Fruit fly (Drosophila melanogaster) whole organism, embryonic: ENCODE data around the gene CG44869.

Experiments used
- Adf1 ChIP-seq: fragments of 200-800 bp; sonication (Bioruptor generic); IDR thresholded peaks from 2 replicates; pipeline ENCODE4 v1.3.6; 2022; ENCODE audit warnings: missing biosample characterization, missing genetic modification characterization
- CG12299 ChIP-seq: fragments of 200-800 bp; sonication (Bioruptor generic); optimal IDR thresholded peaks from 2 replicates; lab custom pipeline; 2018; ENCODE audit warnings: missing biosample characterization, mild to moderate bottlenecking, missing genetic modification characterization
- CG12659 ChIP-seq: fragments of 200-800 bp; sonication (Bioruptor generic); optimal IDR thresholded peaks from 3 replicates; lab custom pipeline; 2017; ENCODE audit warnings: mild to moderate bottlenecking, missing biosample characterization, missing genetic modification reagents, missing genetic modification characterization
- CG14710 ChIP-seq: fragments of 200-800 bp; sonication (Bioruptor generic); optimal IDR thresholded peaks from 3 replicates; lab custom pipeline; 2019; ENCODE audit warnings: missing biosample characterization, mild to moderate bottlenecking, missing genetic modification characterization, moderate library complexity
- CG17186 ChIP-seq: fragments of 200-800 bp; sonication (Bioruptor generic); optimal IDR thresholded peaks from 3 replicates; lab custom pipeline; 2017; ENCODE audit warnings: missing biosample characterization, missing genetic modification reagents, missing genetic modification characterization
- CG17385 ChIP-seq: fragments of 200-800 bp; sonication (Bioruptor generic); optimal IDR thresholded peaks from 3 replicates; lab custom pipeline; 2018; ENCODE audit warnings: missing biosample characterization, mild to moderate bottlenecking, missing genetic modification characterization
- CG17612 ChIP-seq: fragments of 200-800 bp; sonication (Bioruptor generic); IDR thresholded peaks from 2 replicates; pipeline ENCODE4 v1.3.6; 2022; ENCODE audit warnings: missing biosample characterization, missing genetic modification characterization
- CG2129 ChIP-seq: fragments of 200-800 bp; sonication (Bioruptor generic); IDR thresholded peaks from 2 replicates; pipeline ENCODE4 v1.3.6; 2022; ENCODE audit warnings: missing biosample characterization, missing genetic modification characterization; ENCODE audit not compliant: partially characterized antibody
- CG33213 ChIP-seq: fragments of 200-800 bp; sonication (Bioruptor generic); optimal IDR thresholded peaks from 3 replicates; lab custom pipeline; 2016; ENCODE audit warnings: missing biosample characterization, missing genetic modification characterization
- CG34224 ChIP-seq: fragments of 200-800 bp; sonication (Bioruptor generic); IDR thresholded peaks from 3 replicates; pipeline ENCODE4 v1.3.6; 2022; ENCODE audit warnings: missing biosample characterization, missing genetic modification characterization; ENCODE audit not compliant: partially characterized antibody
- CG4328 ChIP-seq: fragments of 200-800 bp; sonication (Bioruptor generic); optimal IDR thresholded peaks from 3 replicates; lab custom pipeline; 2017; ENCODE audit warnings: missing biosample characterization, missing genetic modification reagents, missing genetic modification characterization
- CG4617 ChIP-seq: fragments of 200-800 bp; sonication (Bioruptor generic); optimal IDR thresholded peaks from 3 replicates; lab custom pipeline; 2016; ENCODE audit warnings: missing biosample characterization, missing genetic modification characterization, borderline replicate concordance
- CG6791 ChIP-seq: fragments of 200-800 bp; sonication (Bioruptor generic); IDR thresholded peaks from 3 replicates; pipeline ENCODE4 v1.3.6; 2022; ENCODE audit warnings: missing biosample characterization, missing genetic modification characterization; ENCODE audit not compliant: partially characterized antibody
- CG6813 ChIP-seq: fragments of 200-800 bp; sonication (Bioruptor generic); optimal IDR thresholded peaks from 2 replicates; lab custom pipeline; 2017; ENCODE audit warnings: missing biosample characterization, missing genetic modification characterization, mild to moderate bottlenecking, moderate library complexity, missing genetic modification reagents
- CG7357 ChIP-seq: fragments of 200-800 bp; sonication (Bioruptor generic); IDR thresholded peaks from 3 replicates; pipeline ENCODE4 v1.3.6; 2022; ENCODE audit warnings: missing biosample characterization, missing genetic modification characterization
- CG7745 ChIP-seq: fragments of 200-800 bp; sonication (Bioruptor generic); optimal IDR thresholded peaks from 2 replicates; lab custom pipeline; 2018; ENCODE audit warnings: missing biosample characterization, mild to moderate bottlenecking, missing genetic modification characterization, moderate library complexity
- CG7987 ChIP-seq: fragments of 200-800 bp; sonication (Bioruptor generic); optimal IDR thresholded peaks from 2 replicates; lab custom pipeline; 2018; ENCODE audit warnings: missing biosample characterization, mild to moderate bottlenecking, missing genetic modification characterization, moderate library complexity
- CG8944 ChIP-seq: fragments of 200-800 bp; sonication (Bioruptor generic); optimal IDR thresholded peaks from 3 replicates; lab custom pipeline; 2016; ENCODE audit warnings: missing biosample characterization, missing genetic modification characterization
- Dbx ChIP-seq: fragments of 200-800 bp; sonication (Bioruptor generic); IDR thresholded peaks from 3 replicates; pipeline ENCODE4 v1.3.6; 2022; ENCODE audit warnings: missing biosample characterization, missing genetic modification characterization
- Deaf1 ChIP-seq: fragments of 200-800 bp; optimal IDR thresholded peaks from 3 replicates; lab custom pipeline; 2019; ENCODE audit warnings: missing biosample characterization, mild to moderate bottlenecking, missing genetic modification characterization, moderate library complexity
- NK7.1 ChIP-seq: fragments of 200-800 bp; sonication (Bioruptor generic); optimal IDR thresholded peaks from 3 replicates; lab custom pipeline; 2016; ENCODE audit warnings: missing biosample characterization, missing genetic modification characterization
- Nf-YA ChIP-seq: fragments of 200-800 bp; sonication (Bioruptor generic); IDR thresholded peaks from 2 replicates; pipeline ENCODE4 v1.3.6; 2022; ENCODE audit warnings: missing biosample characterization, missing genetic modification characterization
- Nf-YC ChIP-seq: fragments of 200-800 bp; optimal IDR thresholded peaks from 3 replicates; lab custom pipeline; 2019; ENCODE audit warnings: missing biosample characterization, mild to moderate bottlenecking, missing genetic modification characterization, moderate library complexity
- NfI ChIP-seq: fragments of 200-800 bp; sonication (Bioruptor generic); optimal IDR thresholded peaks from 3 replicates; lab custom pipeline; 2018; ENCODE audit warnings: missing biosample characterization, mild to moderate bottlenecking, missing genetic modification characterization, moderate library complexity
- PHDP ChIP-seq: fragments of 200-800 bp; sonication (Bioruptor generic); optimal IDR thresholded peaks from 3 replicates; lab custom pipeline; 2018; ENCODE audit warnings: missing biosample characterization, mild to moderate bottlenecking, missing genetic modification characterization, moderate library complexity
- abd-A ChIP-seq: fragments of 200-800 bp; sonication (Bioruptor generic); optimal IDR thresholded peaks from 3 replicates; lab custom pipeline; 2019; ENCODE audit warnings: missing biosample characterization, mild to moderate bottlenecking, missing genetic modification characterization, moderate library complexity
- al ChIP-seq: fragments of 200-800 bp; sonication (Bioruptor generic); IDR thresholded peaks from 2 replicates; pipeline ENCODE4 v1.3.6; 2022; ENCODE audit warnings: missing biosample characterization, missing genetic modification characterization
- bsh ChIP-seq, 2 experiments: fragments of 200-800 bp; sonication (Bioruptor generic); optimal IDR thresholded peaks; 2 replicates each; lab custom pipeline; 2017 to 2018; ENCODE audit warnings: mild to moderate bottlenecking in 2 of 2, missing biosample characterization in 2 of 2, missing genetic modification characterization in 2 of 2, moderate library complexity in 1 of 2
- chm ChIP-seq: fragments of 200-800 bp; sonication (Bioruptor generic); IDR thresholded peaks from 2 replicates; pipeline ENCODE4 v1.3.6; 2022; ENCODE audit warnings: missing biosample characterization, missing genetic modification characterization
- croc ChIP-seq: fragments of 200-800 bp; sonication (Bioruptor generic); conservative IDR thresholded peaks from 3 replicates; pipeline ENCODE4 v1.3.6; 2022; ENCODE audit warnings: missing biosample characterization, missing genetic modification characterization
- cwo ChIP-seq: fragments of 200-800 bp; sonication (Bioruptor generic); optimal IDR thresholded peaks from 3 replicates; lab custom pipeline; 2017; ENCODE audit warnings: missing biosample characterization, missing genetic modification characterization, mild to moderate bottlenecking, moderate library complexity, missing genetic modification reagents
- dimm ChIP-seq: fragments of 200-800 bp; sonication (Bioruptor generic); IDR thresholded peaks from 2 replicates; pipeline ENCODE4 v1.3.6; 2022; ENCODE audit warnings: missing biosample characterization, missing genetic modification characterization
- fd96Cb ChIP-seq: fragments of 200-800 bp; sonication (Bioruptor generic); optimal IDR thresholded peaks from 2 replicates; lab custom pipeline; 2018; ENCODE audit warnings: missing biosample characterization, mild to moderate bottlenecking, missing genetic modification characterization, moderate library complexity
- fu2 ChIP-seq: fragments of 200-800 bp; sonication (Bioruptor generic); optimal IDR thresholded peaks from 2 replicates; lab custom pipeline; 2016; ENCODE audit warnings: missing biosample characterization, missing genetic modification characterization
- grn ChIP-seq: fragments of 200-800 bp; sonication (Bioruptor generic); optimal IDR thresholded peaks from 3 replicates; lab custom pipeline; 2017; ENCODE audit warnings: missing biosample characterization, missing genetic modification characterization
- gt ChIP-seq: fragments of 200-800 bp; sonication (Bioruptor generic); IDR thresholded peaks from 2 replicates; pipeline ENCODE4 v1.3.6; 2022; ENCODE audit warnings: missing biosample characterization, missing genetic modification characterization
- h ChIP-seq: fragments of >200 bp; optimal IDR thresholded peaks from 2 replicates; lab custom pipeline; 2017
- inv ChIP-seq: fragments of 200-800 bp; sonication (Bioruptor generic); IDR thresholded peaks from 2 replicates; pipeline ENCODE4 v1.3.6; 2022; ENCODE audit warnings: missing biosample characterization, missing genetic modification characterization; ENCODE audit not compliant: partially characterized antibody
- nerfin-2 ChIP-seq: fragments of 200-800 bp; sonication (Bioruptor generic); IDR thresholded peaks from 2 replicates; pipeline ENCODE4 v1.3.6; 2022; ENCODE audit warnings: missing biosample characterization, missing genetic modification characterization; ENCODE audit not compliant: partially characterized antibody
- org-1 ChIP-seq: fragments of 200-800 bp; sonication (Bioruptor generic); optimal IDR thresholded peaks from 2 replicates; lab custom pipeline; 2017; ENCODE audit warnings: missing biosample characterization, missing genetic modification characterization
- salm ChIP-seq: fragments of 200-800 bp; sonication (Bioruptor generic); optimal IDR thresholded peaks from 2 replicates; lab custom pipeline; 2018; ENCODE audit warnings: missing biosample characterization, mild to moderate bottlenecking, missing genetic modification characterization
- sim ChIP-seq: fragments of 200-800 bp; sonication (Bioruptor generic); IDR thresholded peaks from 2 replicates; pipeline ENCODE4 v1.3.6; 2022; ENCODE audit warnings: missing biosample characterization, missing genetic modification characterization
- sna ChIP-seq: fragments of 200-800 bp; sonication (Bioruptor generic); IDR thresholded peaks from 2 replicates; pipeline ENCODE4 v1.3.6; 2022; ENCODE audit warnings: missing biosample characterization, missing genetic modification characterization; ENCODE audit not compliant: partially characterized antibody
- so ChIP-seq: fragments of 200-800 bp; sonication (Bioruptor generic); IDR thresholded peaks from 3 replicates; pipeline ENCODE4 v1.3.6; 2022; ENCODE audit warnings: missing biosample characterization, missing genetic modification characterization
- tap ChIP-seq: fragments of 200-800 bp; optimal IDR thresholded peaks from 3 replicates; lab custom pipeline; 2019; ENCODE audit warnings: missing biosample characterization, mild to moderate bottlenecking, missing genetic modification characterization, moderate library complexity
- vnd ChIP-seq: fragments of 200-800 bp; sonication (Bioruptor generic); IDR thresholded peaks from 3 replicates; pipeline ENCODE4 v1.3.6; 2022; ENCODE audit warnings: missing biosample characterization, missing genetic modification characterization; ENCODE audit not compliant: partially characterized antibody
- zen2 ChIP-seq: fragments of 200-800 bp; sonication (Bioruptor generic); IDR thresholded peaks from 3 replicates; pipeline ENCODE4 v1.3.6; 2022; ENCODE audit warnings: missing biosample characterization, missing genetic modification characterization; ENCODE audit not compliant: partially characterized antibody
- zfh2 ChIP-seq: fragments of 200-800 bp; sonication (Bioruptor generic); optimal IDR thresholded peaks from 2 replicates; lab custom pipeline; 2016; ENCODE audit warnings: missing biosample characterization, missing genetic modification characterization

The CG44869 gene

dm6 chr2L:15425530-15426308 is 7.6 kb upstream of the CG44869 start, which contains the start of gene wor (continued):
- no peak for TF ChIP-seq CG7357 (GFP tag; lab: Robert Waterston, UW)
- TF ChIP-seq grn (GFP tag; lab: Kevin White, UChicago) = no peak
- TF ChIP-seq inv (GFP tag; lab: Robert Waterston, UW) = no peak
- TF ChIP-seq Nf-YC (tag; lab: Kevin White, UChicago) = peak; percentile 89
- no peak for TF ChIP-seq bsh (GFP tag; optimal IDR thresholded peaks at IDR 0.05; lab: Kevin White, UChicago)
- TF ChIP-seq CG34224 = no peak
- TF ChIP-seq CG4328 (GFP tag; lab: Kevin White, UChicago) = no peak
- no peak for TF ChIP-seq CG2129 (GFP tag; lab: Robert Waterston, UW)
- peak; percentile 45; the same call in 1 of the 3 replicates for TF ChIP-seq CG6791 (GFP tag; lab: Robert Waterston, UW)
- TF ChIP-seq Adf1 (GFP tag; lab: Robert Waterston, UW) = no peak
- peak; percentile 68 for TF ChIP-seq cwo (GFP tag; lab: Kevin White, UChicago)
- no peak for TF ChIP-seq salm (tag; lab: Kevin White, UChicago)
- 0 out of 3 replicates have a peak, but pooled peaks have one; percentile 31 for TF ChIP-seq so
- TF ChIP-seq CG14710 (tag; lab: Kevin White, UChicago) = no peak
- peak; percentile 93 for TF ChIP-seq Deaf1 (tag; lab: Kevin White, UChicago)
- 0 out of 2 replicates have a peak, but pooled peaks have one; percentile 31 for TF ChIP-seq sim (GFP tag; lab: Robert Waterston, UW)
- TF ChIP-seq CG6813 (GFP tag; lab: Kevin White, UChicago) = no peak
- TF ChIP-seq gt (GFP tag; lab: Robert Waterston, UW) = no peak
- no peak for TF ChIP-seq fu2 (GFP tag; lab: Kevin White, UChicago)
- TF ChIP-seq tap = no peak
- no peak for TF ChIP-seq NK7.1 (GFP tag; lab: Kevin White, UChicago)
- TF ChIP-seq CG7745 = no peak
- no peak for TF ChIP-seq fd96Cb
- no peak for TF ChIP-seq nerfin-2 (GFP tag; lab: Robert Waterston, UW)
- no peak for TF ChIP-seq abd-A
- no peak for TF ChIP-seq NfI (GFP tag; lab: Kevin White, UChicago)
- no peak for TF ChIP-seq CG17612 (GFP tag; lab: Robert Waterston, UW)
- TF ChIP-seq chm (GFP tag; lab: Robert Waterston, UW) = no peak
- no peak for TF ChIP-seq CG4617 (GFP tag; lab: Kevin White, UChicago)
- TF ChIP-seq vnd (GFP tag; lab: Robert Waterston, UW) = no peak
- TF ChIP-seq CG17385 (GFP tag; lab: Kevin White, UChicago) = no peak
- no peak for TF ChIP-seq CG7987
- TF ChIP-seq dimm = no peak
- TF ChIP-seq org-1 (GFP tag; lab: Kevin White, UChicago) = no peak
- TF ChIP-seq PHDP (tag; lab: Kevin White, UChicago) = no peak
- TF ChIP-seq CG33213 (GFP tag; lab: Kevin White, UChicago) = no peak
- TF ChIP-seq Dbx (GFP tag; lab: Robert Waterston, UW) = 0 out of 3 replicates have a peak, but pooled peaks have one; percentile 41
- TF ChIP-seq Nf-YA (GFP tag; lab: Robert Waterston, UW) = no peak
- TF ChIP-seq zen2 (GFP tag; lab: Robert Waterston, UW) = 0 out of 3 replicates have a peak, but pooled peaks have one; percentile 19
- no peak for TF ChIP-seq CG17186 (GFP tag; lab: Kevin White, UChicago)
- TF ChIP-seq CG12659 (GFP tag; lab: Kevin White, UChicago) = no peak
- no peak for TF ChIP-seq al (GFP tag; lab: Robert Waterston, UW)
- no peak for TF ChIP-seq zfh2 (GFP tag; lab: Kevin White, UChicago)
- no peak for TF ChIP-seq CG8944 (GFP tag; lab: Kevin White, UChicago)
- no peak for TF ChIP-seq h (lab: Kevin White, UChicago)
- TF ChIP-seq croc (GFP tag; lab: Robert Waterston, UW) = no peak
- 0 out of 2 replicates have a peak, but pooled peaks have one; percentile 31 for TF ChIP-seq sna (GFP tag; lab: Robert Waterston, UW)
- TF ChIP-seq CG12299 (tag; lab: Kevin White, UChicago) = no peak
